Worm (Caenorhabditis elegans) whole organism, L4 larva: ENCODE data around the gene plp-1.

Experiments used
- F44E2.7 ChIP-seq: fragments of 200-800 bp; sonication (Bioruptor generic); IDR thresholded peaks from 2 replicates; pipeline ENCODE4 v2.1.2; 2022; ENCODE audit warnings: missing genetic modification characterization, missing compliant biosample characterization
- Y5F2A.4 ChIP-seq: fragments of 200-800 bp; sonication (Bioruptor generic); optimal IDR thresholded peaks from 2 replicates; lab custom pipeline; 2018; ENCODE audit warnings: mild to moderate bottlenecking, missing genetic modification characterization, missing compliant biosample characterization
- ZK546.5 ChIP-seq, 2 experiments: sonication (generic microtip); optimal IDR thresholded peaks; 2 replicates each; lab custom pipeline; 2017; ENCODE audit warnings: missing biosample characterization in 2 of 2, missing genetic modification characterization in 2 of 2
- aha-1 ChIP-seq: fragments of 150-350 bp; peaks from one replicate; lab custom pipeline; 2014; ENCODE audit warnings: missing biosample characterization, missing genetic modification characterization
- aly-2 ChIP-seq: sonication (generic microtip); optimal IDR thresholded peaks from 2 replicates; lab custom pipeline; 2018; ENCODE audit warnings: missing biosample characterization, missing genetic modification characterization
- attf-4 ChIP-seq: sonication (generic microtip); optimal IDR thresholded peaks from 3 replicates; lab custom pipeline; 2017; ENCODE audit warnings: missing biosample characterization, missing genetic modification characterization
- ceh-20 ChIP-seq: fragments of 200-800 bp; sonication (Bioruptor generic); IDR thresholded peaks from 2 replicates; pipeline ENCODE4 v1.3.6; 2022; ENCODE audit warnings: missing genetic modification reagents, missing genetic modification characterization, missing compliant biosample characterization
- ceh-28 ChIP-seq: fragments of 150-350 bp; optimal IDR thresholded peaks from 2 replicates; lab custom pipeline; 2014; ENCODE audit warnings: missing biosample characterization, missing genetic modification reagents, missing genetic modification characterization
- ceh-44 ChIP-seq: fragments of 200-800 bp; sonication (Bioruptor generic); IDR thresholded peaks from 2 replicates; pipeline ENCODE4 v1.3.6; 2022; ENCODE audit warnings: missing genetic modification reagents, missing genetic modification characterization, missing compliant biosample characterization
- cey-2 ChIP-seq: sonication (generic microtip); optimal IDR thresholded peaks from 3 replicates; lab custom pipeline; 2017; ENCODE audit warnings: missing genetic modification characterization, mild to moderate bottlenecking, missing compliant biosample characterization, antibody characterized with exemption, borderline replicate concordance; ENCODE audit not compliant: insufficient read depth
- ctbp-1 ChIP-seq: fragments of 200-800 bp; sonication (Bioruptor generic); IDR thresholded peaks from 2 replicates; pipeline ENCODE4 v1.3.6; 2022; ENCODE audit warnings: missing genetic modification reagents, missing genetic modification characterization, missing compliant biosample characterization
- daf-12 ChIP-seq: fragments of 150-350 bp; optimal IDR thresholded peaks from 2 replicates; lab custom pipeline; 2014; ENCODE audit warnings: missing biosample characterization, missing genetic modification reagents, missing genetic modification characterization
- daf-16 ChIP-seq, 3 experiments: sonication (generic microtip); optimal IDR thresholded peaks; 2 replicates each; lab custom pipeline; 2016 to 2017; ENCODE audit warnings: missing genetic modification characterization in 3 of 3, missing genetic modification reagents in 3 of 3, mild to moderate bottlenecking in 2 of 3, missing compliant biosample characterization in 2 of 3, missing biosample characterization in 1 of 3, moderate library complexity in 1 of 3
- hlh-11 ChIP-seq: fragments of 200-800 bp; sonication (Bioruptor generic); optimal IDR thresholded peaks from 2 replicates; lab custom pipeline; 2018; ENCODE audit warnings: mild to moderate bottlenecking, missing genetic modification characterization, missing compliant biosample characterization
- hlh-30 ChIP-seq: sonication (generic microtip); optimal IDR thresholded peaks from 2 replicates; lab custom pipeline; 2017; ENCODE audit warnings: antibody characterized with exemption, mild to moderate bottlenecking, missing genetic modification characterization, missing compliant biosample characterization; ENCODE audit not compliant: insufficient read depth
- hmg-1.1 ChIP-seq: fragments of 200-800 bp; sonication (Bioruptor generic); IDR thresholded peaks from 2 replicates; pipeline ENCODE4 v1.3.6; 2022; ENCODE audit warnings: missing genetic modification reagents, missing genetic modification characterization, missing compliant biosample characterization
- lim-7 ChIP-seq: fragments of 200-800 bp; sonication (Bioruptor generic); IDR thresholded peaks from 2 replicates; pipeline ENCODE4 v1.3.6; 2022; ENCODE audit warnings: missing genetic modification characterization, missing compliant biosample characterization
- lsy-2 ChIP-seq, 2 experiments: fragments of 150-350 bp in 1 of 2; sonication (generic microtip) in 1 of 2; optimal IDR thresholded peaks; 2 replicates each; lab custom pipeline; 2014 to 2017; ENCODE audit warnings: missing biosample characterization in 2 of 2, missing genetic modification characterization in 2 of 2
- madf-5 ChIP-seq, 2 experiments: fragments of 200-800 bp; sonication (Bioruptor generic); IDR thresholded peaks; 2 replicates each; pipeline ENCODE4 v1.3.6; 2022; ENCODE audit warnings: missing compliant biosample characterization in 2 of 2, missing genetic modification characterization in 2 of 2
- mep-1 ChIP-seq: fragments of 150-350 bp; sonication (generic microtip); optimal IDR thresholded peaks from 3 replicates; lab custom pipeline; 2014; ENCODE audit warnings: missing biosample characterization, missing genetic modification characterization
- nhr-10 ChIP-seq: fragments of 150-350 bp; optimal IDR thresholded peaks from 2 replicates; lab custom pipeline; 2014; ENCODE audit warnings: missing biosample characterization, missing genetic modification characterization
- nhr-102 ChIP-seq: sonication (generic microtip); optimal IDR thresholded peaks from 2 replicates; lab custom pipeline; 2016; ENCODE audit warnings: mild to moderate bottlenecking, missing genetic modification characterization, moderate library complexity, missing compliant biosample characterization
- nhr-25 ChIP-seq: sonication (generic microtip); optimal IDR thresholded peaks from 2 replicates; lab custom pipeline; 2017; ENCODE audit warnings: missing genetic modification characterization, mild to moderate bottlenecking, missing compliant biosample characterization, antibody characterized with exemption, moderate library complexity, borderline replicate concordance; ENCODE audit not compliant: insufficient read depth
- nhr-41 ChIP-seq: fragments of 200-800 bp; sonication (Bioruptor generic); IDR thresholded peaks from 2 replicates; pipeline ENCODE4 v1.3.6; 2022; ENCODE audit warnings: missing genetic modification reagents, missing genetic modification characterization, missing compliant biosample characterization
- php-3 ChIP-seq: fragments of 200-800 bp; sonication (Bioruptor generic); IDR thresholded peaks from 2 replicates; pipeline ENCODE4 v1.3.6; 2022; ENCODE audit warnings: missing genetic modification reagents, missing genetic modification characterization, missing compliant biosample characterization
- rbr-2 ChIP-seq: sonication (generic microtip); optimal IDR thresholded peaks from 2 replicates; lab custom pipeline; 2016; ENCODE audit warnings: missing genotype, missing genetic modification characterization, missing compliant biosample characterization
- set-16 ChIP-seq: fragments of 200-800 bp; sonication (Bioruptor generic); IDR thresholded peaks from 2 replicates; pipeline ENCODE4 v1.3.6; 2022; ENCODE audit warnings: missing genetic modification reagents, missing genetic modification characterization, missing compliant biosample characterization
- spr-3 ChIP-seq: fragments of 200-800 bp; sonication (Bioruptor generic); optimal IDR thresholded peaks from 2 replicates; lab custom pipeline; 2018; ENCODE audit warnings: mild to moderate bottlenecking, missing genetic modification characterization, missing compliant biosample characterization
- tra-1 ChIP-seq: fragments of 200-800 bp; sonication (Bioruptor generic); IDR thresholded peaks from 2 replicates; pipeline ENCODE4 v1.3.6; 2022; ENCODE audit warnings: missing genetic modification reagents, missing genetic modification characterization, missing compliant biosample characterization
- unc-130 ChIP-seq: sonication (generic microtip); optimal IDR thresholded peaks from 2 replicates; lab custom pipeline; 2016; ENCODE audit warnings: missing genetic modification reagents, missing genetic modification characterization, missing compliant biosample characterization
- unc-62 ChIP-seq, 3 experiments: fragments of 150-350 bp in 1 of 3; sonication (generic microtip); optimal IDR thresholded peaks in 2 of 3; peaks in 1 of 3; 1 replicate in 1 of 3; 2 replicates in 2 of 3; lab custom pipeline; 2014 to 2017; ENCODE audit warnings: missing biosample characterization in 3 of 3, missing genetic modification characterization in 3 of 3, missing genetic modification reagents in 3 of 3, missing genotype in 1 of 3
- vab-7 ChIP-seq: fragments of 200-800 bp; sonication (Bioruptor generic); IDR thresholded peaks from 2 replicates; pipeline ENCODE4 v1.3.6; 2022; ENCODE audit warnings: missing genetic modification reagents, missing genetic modification characterization, missing compliant biosample characterization

plp-1 gene

ce11 chrIV:7654212-7654778 lies 21.1 kb downstream of the plp-1 start, which contains the start of gene nrde-4 (continued):
- TF ChIP-seq mep-1 (tag; lab: Kevin White, UChicago) (peak; percentile 82), nhr-102 (tag; lab: Kevin White, UChicago) (peak; percentile 8), aha-1 (tag; lab: Kevin White, UChicago) (no peak), nhr-25 (tag; lab: Kevin White, UChicago) (peak; percentile 52), lsy-2 (tag; optimal IDR thresholded peaks at IDR 0.05; lab: Kevin White, UChicago) (peak in 1 of 2 experiments; percentile 74)
- TF ChIP-seq, all 104 proteins: peak for 23

- TF ChIP-seq hmg-1.1 (GFP tag; lab: Robert Waterston, UW) (peak; percentile 44; the same call in 1 of the 2 replicates), ceh-44 (GFP tag; lab: Robert Waterston, UW) (no peak), ceh-28 (tag; lab: Kevin White, UChicago) (no peak), unc-62 (GFP tag; optimal IDR thresholded peaks at IDR 0.05 in 1 of 2; lab: Kevin White, UChicago) (peak in 1 of 2 experiments; percentile 74), unc-62 (tag; optimal IDR thresholded peaks at IDR 0.05; lab: Kevin White, UChicago) (no peak), lsy-2 (tag; optimal IDR thresholded peaks at IDR 0.05; lab: Kevin White, UChicago) (peak in 1 of 2 experiments; percentile 4)
Observed at ce11 chrIV:7658589-7658988, 25.4 kb downstream of the plp-1 start, which contains the start of gene C08G9.1. Gene C08G9.1 (plus strand): TSS chrIV:7658763.

- no peak for TF ChIP-seq Y5F2A.4
- TF ChIP-seq hlh-11 (tag; lab: Kevin White, UChicago), result peak; percentile 40
- no peak for TF ChIP-seq nhr-41 (GFP tag; lab: Robert Waterston, UW)
- 0 out of 2 replicates have a peak, but pooled peaks have one; percentile 8 for TF ChIP-seq ceh-20
- peak; percentile 16 for TF ChIP-seq hlh-30 (tag; lab: Kevin White, UChicago)
- TF ChIP-seq madf-5 (GFP tag; IDR thresholded peaks at IDR 0.05; lab: Robert Waterston, UW), result no peak
- no peak for TF ChIP-seq lim-7 (GFP tag; lab: Robert Waterston, UW)
- peak in 1 of 2 experiments; percentile 78 for TF ChIP-seq daf-16 (GFP tag; optimal IDR thresholded peaks at IDR 0.05; lab: Kevin White, UChicago)
- no peak for TF ChIP-seq daf-16 (tag; optimal IDR thresholded peaks at IDR 0.05; lab: Kevin White, UChicago)
- peak in 1 of 2 experiments; percentile 9 for TF ChIP-seq lsy-2 (tag; optimal IDR thresholded peaks at IDR 0.05; lab: Kevin White, UChicago)
- TF ChIP-seq aly-2, result no peak
Observed at ce11 chrIV:7659481-7659880, 26.3 kb downstream of the plp-1 start.

- TF ChIP-seq php-3 (no peak), vab-7 (GFP tag; lab: Robert Waterston, UW) (no peak), daf-16 (GFP tag; optimal IDR thresholded peaks at IDR 0.05; lab: Kevin White, UChicago) (no peak), daf-16 (tag; optimal IDR thresholded peaks at IDR 0.05; lab: Kevin White, UChicago) (no peak), attf-4 (no peak), F44E2.7 (no peak), ZK546.5 (tag; optimal IDR thresholded peaks at IDR 0.05; lab: Kevin White, UChicago) (no peak), daf-12 (no peak), cey-2 (tag; lab: Kevin White, UChicago) (no peak), spr-3 (no peak), unc-130 (GFP tag; lab: Kevin White, UChicago) (no peak), nhr-10 (tag; lab: Kevin White, UChicago) (no peak), mep-1 (tag; lab: Kevin White, UChicago) (no peak)
Observed at ce11 chrIV:7661569-7661968, 28.4 kb downstream of the plp-1 start.

ce11 chrIV:7663006-7663405 lies 29.8 kb downstream of the plp-1 start:
- TF ChIP-seq vab-7 (GFP tag; lab: Robert Waterston, UW) (no peak), rbr-2 (peak; percentile 36), ceh-20 (peak; percentile 38; the same call in 1 of the 2 replicates), aha-1 (tag; lab: Kevin White, UChicago) (peak; percentile 97), unc-62 (GFP tag; optimal IDR thresholded peaks at IDR 0.05 in 1 of 2; lab: Kevin White, UChicago) (peak in 1 of 2 experiments; percentile 82), unc-62 (tag; optimal IDR thresholded peaks at IDR 0.05; lab: Kevin White, UChicago) (no peak), ctbp-1 (GFP tag; lab: Robert Waterston, UW) (0 out of 2 replicates have a peak, but pooled peaks have one; percentile 31), set-16 (GFP tag; lab: Robert Waterston, UW) (no peak), hmg-1.1 (GFP tag; lab: Robert Waterston, UW) (peak; percentile 53), tra-1 (GFP tag; lab: Robert Waterston, UW) (0 out of 2 replicates have a peak, but pooled peaks have one; percentile 27)
